Fruit fly (Drosophila melanogaster): ENCODE measurements around the gene CG33128.

Gene CG33128

DNA sequence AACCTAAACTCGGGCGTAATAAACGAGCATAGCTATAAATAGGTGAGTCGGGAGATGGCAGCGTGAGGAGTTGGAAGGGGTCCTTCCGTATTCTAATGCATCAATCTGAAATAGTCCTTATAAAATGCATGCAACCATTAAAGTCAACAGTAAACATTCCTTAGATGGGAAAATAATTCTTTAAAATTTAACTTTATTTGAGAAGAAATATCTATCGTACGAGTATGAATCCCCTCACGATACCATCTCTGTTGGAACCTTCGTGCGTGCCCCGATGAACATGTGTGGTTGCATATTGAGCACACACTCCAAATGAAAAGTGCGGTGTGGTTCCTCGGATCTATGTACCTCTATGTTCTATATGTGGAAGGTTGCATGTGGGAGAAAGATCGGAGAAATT lies 31.7 kb upstream of the CG33128 start (continued):
- TF ChIP-seq CG4617 (GFP tag; optimal IDR thresholded peaks at IDR 0.05; ENCODE audit: borderline replicate concordance) (no peak), CG31388 (GFP tag; optimal IDR thresholded peaks at IDR 0.05) (no peak), eve (GFP tag; optimal IDR thresholded peaks at IDR 0.05) (peak; percentile 20 to 27), H15 (GFP tag; IDR thresholded peaks at IDR 0.05) (peak; percentile 40; the same call in 1 of the 3 replicates), odd (GFP tag; optimal IDR thresholded peaks at IDR 0.05) (no peak), H2.0 (GFP tag; IDR thresholded peaks at IDR 0.05) (peak; percentile 31; the same call in 1 of the 2 replicates), CG9437 (GFP tag; optimal IDR thresholded peaks at IDR 0.05) (no peak), Taf1 (GFP tag; IDR thresholded peaks at IDR 0.05) (no peak), CG11093 (GFP tag; IDR thresholded peaks at IDR 0.05) (peak; percentile 35; the same call in 1 of the 3 replicates), fd102C (GFP tag; optimal IDR thresholded peaks at IDR 0.05) (peak; percentile 25), Poxn (GFP tag; IDR thresholded peaks at IDR 0.05) (no peak), CG1233 (GFP tag; optimal IDR thresholded peaks at IDR 0.05) (no peak), chn (GFP tag; optimal IDR thresholded peaks at IDR 0.05) (peak; percentile 64), CG7372 (GFP tag; IDR thresholded peaks at IDR 0.05) (no peak), tll (GFP tag; optimal IDR thresholded peaks at IDR 0.05) (no peak), Nf-YA (GFP tag; IDR thresholded peaks at IDR 0.05) (no peak), Doc2 (GFP tag; IDR thresholded peaks at IDR 0.05) (no peak), CG3281 (GFP tag; optimal IDR thresholded peaks at IDR 0.05) (no peak), CG8089 (GFP tag; optimal IDR thresholded peaks at IDR 0.05) (peak; percentile 55), CG11560 (tag; IDR thresholded peaks at IDR 0.05) (no peak), HmgZ (tag; optimal IDR thresholded peaks at IDR 0.05) (no peak), insv (GFP tag; optimal IDR thresholded peaks at IDR 0.05) (no peak), zfh2 (GFP tag; optimal IDR thresholded peaks at IDR 0.05) (no peak), Hsf (GFP tag; optimal IDR thresholded peaks at IDR 0.05) (peak; percentile 60), Six4 (GFP tag; optimal IDR thresholded peaks at IDR 0.05) (peak; percentile 44), slbo (GFP tag; IDR thresholded peaks at IDR 0.05) (0 out of 2 replicates have a peak, but pooled peaks have one; percentile 5), CG31224 (GFP tag; IDR thresholded peaks at IDR 0.05) (no peak), CG6791 (GFP tag; IDR thresholded peaks at IDR 0.05; ENCODE audit: partially characterized antibody) (peak; percentile 80), hth (optimal IDR thresholded peaks at IDR 0.05) (no peak), Elba2 (GFP tag; optimal IDR thresholded peaks at IDR 0.05) (no peak), pho (GFP tag; optimal IDR thresholded peaks at IDR 0.05) (no peak), CG16863 (GFP tag; optimal IDR thresholded peaks at IDR 0.05) (peak; percentile 54), fd3F (GFP tag; optimal IDR thresholded peaks at IDR 0.05) (no peak), en (GFP tag; optimal IDR thresholded peaks at IDR 0.05) (no peak), CG9727 (GFP tag; optimal IDR thresholded peaks at IDR 0.05) (peak; percentile 71), CG14014 (GFP tag; IDR thresholded peaks at IDR 0.05) (no peak), Ssrp (tag; optimal IDR thresholded peaks at IDR 0.05) (no peak), hb (GFP tag; IDR thresholded peaks at IDR 0.05; ENCODE audit: partially characterized antibody) (peak; percentile 69; the same call in 2 of the 3 replicates), Chrac-16 (GFP tag; optimal IDR thresholded peaks at IDR 0.05) (peak; percentile 70), D (optimal IDR thresholded peaks at IDR 0.05) (no peak), D (GFP tag; optimal IDR thresholded peaks at IDR 0.05) (peak; percentile 36), Oaz (GFP tag; IDR thresholded peaks at IDR 0.05) (no peak), CG32532 (GFP tag; IDR thresholded peaks at IDR 0.05) (no peak), GATAe (GFP tag; conservative IDR thresholded peaks at IDR 0.05) (no peak), CG12219 (GFP tag; optimal IDR thresholded peaks at IDR 0.05) (no peak), CG32772 (GFP tag; IDR thresholded peaks at IDR 0.05) (peak; percentile 53), lbe (GFP tag; optimal IDR thresholded peaks at IDR 0.05) (no peak), CG4820 (GFP tag; optimal IDR thresholded peaks at IDR 0.05) (no peak)
